Worm (Caenorhabditis elegans) whole organism, L3 larva: ENCODE results near the gene smg-8.
A peak's percentile ranks its signal among the peaks of the same experiment; 100 is the strongest.

Source experiments
- R02D3.7 ChIP-seq: fragments of 150-350 bp; optimal IDR thresholded peaks from 2 replicates; lab custom pipeline; 2014; ENCODE audit warnings: missing biosample characterization, missing genetic modification characterization
- ZK546.5 ChIP-seq: sonication (generic microtip); optimal IDR thresholded peaks from 2 replicates; lab custom pipeline; 2017; ENCODE audit warnings: missing biosample characterization, missing genetic modification characterization
- aly-2 ChIP-seq: fragments of 150-350 bp; optimal IDR thresholded peaks from 2 replicates; lab custom pipeline; 2014; ENCODE audit warnings: missing biosample characterization, missing genetic modification characterization
- ama-1 ChIP-seq: fragments of 150-350 bp; optimal IDR thresholded peaks from 2 replicates; lab custom pipeline; 2018
- ceh-16 ChIP-seq: sonication (generic microtip); optimal IDR thresholded peaks from 2 replicates; lab custom pipeline; 2017; ENCODE audit warnings: missing biosample characterization, missing genetic modification characterization
- ceh-28 ChIP-seq: fragments of 150-350 bp; optimal IDR thresholded peaks from 2 replicates; lab custom pipeline; 2014; ENCODE audit warnings: missing biosample characterization, missing genetic modification reagents, missing genetic modification characterization
- ceh-82 ChIP-seq: fragments of 150-350 bp; optimal IDR thresholded peaks from 2 replicates; lab custom pipeline; 2014; ENCODE audit warnings: missing biosample characterization, missing genetic modification characterization
- ceh-9 ChIP-seq: sonication (generic microtip); optimal IDR thresholded peaks from 2 replicates; lab custom pipeline; 2018; ENCODE audit warnings: missing biosample characterization, missing genetic modification characterization
- daf-12 ChIP-seq: fragments of 150-350 bp; optimal IDR thresholded peaks from 2 replicates; lab custom pipeline; 2014; ENCODE audit warnings: missing biosample characterization, missing genetic modification reagents, missing genetic modification characterization
- egl-27 ChIP-seq: sonication (generic microtip); optimal IDR thresholded peaks from 4 replicates; lab custom pipeline; 2017; ENCODE audit warnings: missing biosample characterization, missing genetic modification reagents, missing genetic modification characterization
- egl-5 ChIP-seq: fragments of 150-350 bp; optimal IDR thresholded peaks from 2 replicates; lab custom pipeline; 2017; ENCODE audit warnings: missing biosample characterization, missing genetic modification reagents, missing genetic modification characterization, inconsistent platforms
- elt-1 ChIP-seq: fragments of 150-350 bp; optimal IDR thresholded peaks from 2 replicates; lab custom pipeline; 2014; ENCODE audit warnings: missing biosample characterization, missing genetic modification characterization
- elt-2 ChIP-seq: sonication (generic microtip); optimal IDR thresholded peaks from 2 replicates; lab custom pipeline; 2016; ENCODE audit warnings: missing genetic modification reagents, mild to moderate bottlenecking, missing genetic modification characterization, missing compliant biosample characterization
- elt-3 ChIP-seq, 3 experiments: fragments of 150-350 bp in 1 of 3; sonication (generic microtip) in 2 of 3; optimal IDR thresholded peaks; 2 replicates in 2 of 3; 4 replicates in 1 of 3; lab custom pipeline; 2014 to 2017; ENCODE audit warnings: missing biosample characterization in 3 of 3, missing genetic modification characterization in 3 of 3
- eor-1 ChIP-seq, 2 experiments: fragments of 150-350 bp; optimal IDR thresholded peaks; 2 replicates each; lab custom pipeline; 2014 to 2018; ENCODE audit warnings: missing biosample characterization in 2 of 2, missing genetic modification characterization in 2 of 2
- fkh-10 ChIP-seq: sonication (generic microtip); optimal IDR thresholded peaks from 2 replicates; lab custom pipeline; 2017; ENCODE audit warnings: missing biosample characterization, missing genetic modification reagents, missing genetic modification characterization
- fkh-2 ChIP-seq: fragments of 150-350 bp; optimal IDR thresholded peaks from 2 replicates; lab custom pipeline; 2014; ENCODE audit warnings: missing biosample characterization, missing genetic modification reagents, missing genetic modification characterization
- fos-1 ChIP-seq: fragments of 150-350 bp; optimal IDR thresholded peaks from 2 replicates; lab custom pipeline; 2014; ENCODE audit warnings: missing biosample characterization, missing genetic modification characterization
- hmg-11 ChIP-seq: sonication (generic microtip); optimal IDR thresholded peaks from 2 replicates; lab custom pipeline; 2016; ENCODE audit warnings: missing genetic modification characterization, missing compliant biosample characterization
- jun-1 ChIP-seq: fragments of 150-350 bp; optimal IDR thresholded peaks from 2 replicates; lab custom pipeline; 2014; ENCODE audit warnings: missing biosample characterization, missing genetic modification reagents, missing genetic modification characterization
- lin-15B ChIP-seq: fragments of 150-350 bp; optimal IDR thresholded peaks from 2 replicates; lab custom pipeline; 2014; ENCODE audit warnings: missing biosample characterization, missing genetic modification characterization
- lin-39 ChIP-seq: fragments of 150-350 bp; optimal IDR thresholded peaks from 2 replicates; lab custom pipeline; 2018; ENCODE audit warnings: missing biosample characterization, missing genetic modification reagents, missing genetic modification characterization
- lsy-12 ChIP-seq: sonication (generic microtip); optimal IDR thresholded peaks from 2 replicates; lab custom pipeline; 2016; ENCODE audit warnings: mild to moderate bottlenecking, missing genetic modification characterization, missing compliant biosample characterization
- mdl-1 ChIP-seq: fragments of 150-350 bp; optimal IDR thresholded peaks from 2 replicates; lab custom pipeline; 2014; ENCODE audit warnings: missing biosample characterization, missing genetic modification characterization
- mml-1 ChIP-seq: fragments of 150-350 bp; sonication (generic microtip); optimal IDR thresholded peaks from 3 replicates; lab custom pipeline; 2014; ENCODE audit warnings: missing biosample characterization, missing genetic modification characterization
- nfya-1 ChIP-seq: sonication (generic microtip); optimal IDR thresholded peaks from 2 replicates; lab custom pipeline; 2017; ENCODE audit warnings: missing genetic modification characterization, mild to moderate bottlenecking, missing compliant biosample characterization, antibody characterized with exemption, moderate library complexity; ENCODE audit not compliant: insufficient read depth
- nhr-11 ChIP-seq: fragments of 150-350 bp; optimal IDR thresholded peaks from 2 replicates; lab custom pipeline; 2014; ENCODE audit warnings: missing biosample characterization, missing genetic modification characterization
- nhr-12 ChIP-seq: fragments of 150-350 bp; optimal IDR thresholded peaks from 2 replicates; lab custom pipeline; 2014; ENCODE audit warnings: missing biosample characterization, missing genetic modification characterization
- nhr-23 ChIP-seq: fragments of 150-350 bp; optimal IDR thresholded peaks from 2 replicates; lab custom pipeline; 2014; ENCODE audit warnings: missing biosample characterization, missing genetic modification reagents, missing genetic modification characterization
- nhr-237 ChIP-seq: fragments of 150-350 bp; optimal IDR thresholded peaks from 2 replicates; lab custom pipeline; 2014; ENCODE audit warnings: missing biosample characterization, missing genetic modification characterization
- nhr-25 ChIP-seq: sonication (generic microtip); optimal IDR thresholded peaks from 2 replicates; lab custom pipeline; 2017; ENCODE audit warnings: missing biosample characterization, missing genetic modification characterization
- nhr-28 ChIP-seq: fragments of 150-350 bp; optimal IDR thresholded peaks from 2 replicates; lab custom pipeline; 2014; ENCODE audit warnings: missing biosample characterization, missing genetic modification characterization
- nhr-43 ChIP-seq: sonication (generic microtip); optimal IDR thresholded peaks from 2 replicates; lab custom pipeline; 2016; ENCODE audit warnings: mild to moderate bottlenecking, missing genetic modification characterization, missing compliant biosample characterization; ENCODE audit not compliant: poor library complexity, severe bottlenecking
- nhr-67 ChIP-seq: fragments of 150-350 bp; optimal IDR thresholded peaks from 2 replicates; lab custom pipeline; 2014; ENCODE audit warnings: missing biosample characterization, missing genetic modification characterization
- nhr-76 ChIP-seq: fragments of 150-350 bp; sonication (generic microtip); optimal IDR thresholded peaks from 5 replicates; lab custom pipeline; 2014; ENCODE audit warnings: missing biosample characterization, missing genetic modification characterization
- nhr-77 ChIP-seq: fragments of 150-350 bp; optimal IDR thresholded peaks from 2 replicates; lab custom pipeline; 2014; ENCODE audit warnings: missing biosample characterization, missing genetic modification characterization
- pha-4 ChIP-seq: fragments of 150-350 bp; optimal IDR thresholded peaks from 2 replicates; lab custom pipeline; 2014; ENCODE audit warnings: missing biosample characterization, missing genetic modification reagents, missing genetic modification characterization
- pqm-1 ChIP-seq: fragments of 150-350 bp; optimal IDR thresholded peaks from 2 replicates; lab custom pipeline; 2017; ENCODE audit warnings: missing biosample characterization, missing genetic modification characterization, inconsistent platforms
- sea-2 ChIP-seq: fragments of 150-350 bp; sonication (generic microtip); optimal IDR thresholded peaks from 4 replicates; lab custom pipeline; 2014; ENCODE audit warnings: missing biosample characterization, missing genetic modification reagents, missing genetic modification characterization
- skn-1 ChIP-seq: fragments of 150-350 bp; optimal IDR thresholded peaks from 2 replicates; lab custom pipeline; 2014; ENCODE audit warnings: missing biosample characterization, missing genetic modification characterization
- snpc-4 ChIP-seq: fragments of 150-350 bp; optimal IDR thresholded peaks from 2 replicates; lab custom pipeline; 2014; ENCODE audit warnings: missing biosample characterization, missing genetic modification characterization
- tbx-2 ChIP-seq: sonication (generic microtip); optimal IDR thresholded peaks from 2 replicates; lab custom pipeline; 2016; ENCODE audit warnings: mild to moderate bottlenecking, missing genetic modification characterization, missing compliant biosample characterization
- unc-39 ChIP-seq: sonication (generic microtip); optimal IDR thresholded peaks from 4 replicates; lab custom pipeline; 2017; ENCODE audit warnings: missing biosample characterization, missing genetic modification characterization
- unc-62 ChIP-seq: fragments of 150-350 bp; sonication (generic microtip); optimal IDR thresholded peaks from 4 replicates; lab custom pipeline; 2014; ENCODE audit warnings: missing biosample characterization, missing genetic modification reagents, missing genetic modification characterization
- zag-1 ChIP-seq: fragments of 150-350 bp; optimal IDR thresholded peaks from 2 replicates; lab custom pipeline; 2014; ENCODE audit warnings: missing biosample characterization, missing genetic modification characterization
- ztf-11 ChIP-seq: fragments of 150-350 bp; optimal IDR thresholded peaks from 2 replicates; lab custom pipeline; 2014; ENCODE audit warnings: missing biosample characterization, missing genetic modification characterization
- ztf-4 ChIP-seq: fragments of 150-350 bp; optimal IDR thresholded peaks from 2 replicates; lab custom pipeline; 2014; ENCODE audit warnings: missing biosample characterization, missing genetic modification characterization

smg-8 gene

DNA sequence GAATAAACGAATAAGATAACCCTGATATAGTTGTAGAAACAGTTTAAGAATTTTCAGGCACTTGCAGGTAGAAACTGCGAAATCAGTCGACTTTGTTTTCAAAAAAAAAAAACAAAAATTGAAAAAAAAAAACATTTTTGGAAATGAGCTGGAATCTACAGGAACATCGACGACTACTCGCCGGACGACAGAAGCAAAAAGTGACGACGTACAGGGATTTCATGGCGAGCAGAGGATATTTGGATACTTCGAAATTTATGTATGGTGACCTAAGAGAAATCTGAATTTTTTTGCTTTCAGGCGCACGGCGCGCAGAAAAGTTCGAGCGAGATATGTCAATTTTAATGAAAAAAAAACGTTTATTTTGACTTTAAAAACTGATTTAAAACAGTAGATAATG lies 40.1 kb upstream of the smg-8 start:
- TF ChIP-seq ama-1 (lab: Kevin White, UChicago) = peak; percentile 87
- TF ChIP-seq nhr-28 (tag; lab: Kevin White, UChicago) = no peak

DNA sequence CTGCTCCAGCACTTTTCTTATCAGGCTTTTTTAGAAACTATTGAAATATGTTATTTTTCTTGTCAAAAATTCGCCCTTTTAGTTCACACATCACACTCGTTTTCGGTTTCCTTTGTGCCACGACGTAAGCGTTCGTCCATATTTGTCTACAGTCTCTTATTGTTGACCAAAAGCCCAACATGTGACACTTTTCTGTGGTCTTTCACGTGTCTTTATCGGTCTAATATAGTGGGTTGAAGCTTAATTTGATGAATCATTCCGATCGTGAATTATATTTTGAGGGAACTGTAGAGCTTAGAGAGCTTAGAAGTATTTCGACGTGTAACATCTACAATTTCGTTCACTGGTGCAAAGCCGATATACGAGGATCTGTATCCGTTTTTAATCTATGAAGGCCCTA lies 36.9 kb upstream of the smg-8 start:
- TF ChIP-seq nfya-1 (tag; lab: Kevin White, UChicago) (peak; percentile 3), nhr-23 (peak; percentile 33), pqm-1 (peak; percentile 61), nhr-25 (tag; lab: Kevin White, UChicago) (peak; percentile 38), nhr-67 (tag; lab: Kevin White, UChicago) (no peak), nhr-43 (tag; lab: Kevin White, UChicago) (peak; percentile 54), pha-4 (tag; lab: Kevin White, UChicago) (peak; percentile 91), lin-15B (tag; lab: Kevin White, UChicago) (no peak), jun-1 (peak; percentile 25), elt-2 (tag; lab: Kevin White, UChicago) (peak; percentile 52), ama-1 (lab: Kevin White, UChicago) (peak; percentile 78)

DNA sequence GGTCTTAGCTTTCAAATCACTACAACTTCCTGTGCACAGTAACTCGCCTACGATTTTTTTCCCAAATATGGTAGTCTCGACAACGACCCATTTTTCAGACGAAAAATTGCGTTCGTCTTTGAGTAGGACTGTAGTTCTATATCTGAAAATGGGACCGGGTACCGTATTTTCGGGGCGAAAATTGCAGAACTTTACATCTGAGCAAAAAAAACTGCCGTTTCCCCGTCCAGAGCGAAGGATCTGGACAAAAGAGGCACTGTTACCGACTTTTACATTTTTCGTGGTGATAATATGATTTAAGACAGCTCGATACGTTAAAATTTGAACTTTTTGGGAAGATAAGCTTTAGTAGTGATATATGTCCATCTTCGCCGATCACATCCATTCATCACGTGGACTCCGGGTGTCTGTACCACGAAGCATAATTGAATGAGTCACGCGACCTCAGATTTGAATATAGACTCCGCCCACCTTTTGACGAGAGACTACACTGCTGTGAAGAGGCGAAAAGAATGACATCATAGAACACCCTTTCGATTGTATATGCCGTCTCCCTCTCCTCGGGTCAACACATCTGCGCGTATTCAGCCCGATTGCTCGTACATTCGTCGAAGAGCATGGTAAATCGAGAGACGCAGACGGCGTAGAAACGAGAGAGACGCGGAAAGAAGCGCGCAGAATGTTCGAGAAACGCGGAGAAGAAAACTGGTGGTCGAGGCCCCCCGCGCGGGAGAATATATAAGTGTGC lies 36.3 kb upstream of the smg-8 start:
- TF ChIP-seq ama-1 (lab: Kevin White, UChicago) = peak; percentile 58
- no peak for TF ChIP-seq ceh-82 (tag; lab: Kevin White, UChicago)
- TF ChIP-seq nhr-28 (tag; lab: Kevin White, UChicago) = no peak
- TF ChIP-seq jun-1 = peak; percentile 80
- no peak for TF ChIP-seq unc-39
- TF ChIP-seq aly-2 (tag; lab: Kevin White, UChicago) = no peak
- TF ChIP-seq zag-1 = no peak
- TF ChIP-seq mml-1 = peak; percentile 23
- TF ChIP-seq elt-2 (tag; lab: Kevin White, UChicago) = peak; percentile 33
- no peak for TF ChIP-seq ceh-9 (tag; lab: Kevin White, UChicago)
- TF ChIP-seq ceh-28 (tag; lab: Kevin White, UChicago) = peak; percentile 54
- TF ChIP-seq unc-62 (GFP tag; lab: Kevin White, UChicago) = no peak
- TF ChIP-seq ZK546.5 (tag; lab: Kevin White, UChicago) = no peak
- TF ChIP-seq nhr-76 (tag; lab: Kevin White, UChicago) = no peak
- peak; percentile 63 for TF ChIP-seq lin-39
- no peak for TF ChIP-seq ceh-16
- peak; percentile 61 for TF ChIP-seq fos-1 (tag; lab: Kevin White, UChicago)
- TF ChIP-seq ztf-11 (tag; lab: Kevin White, UChicago) = no peak
- no peak for TF ChIP-seq elt-3 (tag; optimal IDR thresholded peaks at IDR 0.05; lab: Kevin White, UChicago)
- peak; percentile 40 for TF ChIP-seq hmg-11 (tag; lab: Kevin White, UChicago)
- TF ChIP-seq nhr-67 (tag; lab: Kevin White, UChicago) = no peak
- peak; percentile 40 for TF ChIP-seq snpc-4
- no peak for TF ChIP-seq egl-5
- no peak for TF ChIP-seq daf-12 (tag; lab: Kevin White, UChicago)
- TF ChIP-seq fkh-10 (GFP tag; lab: Kevin White, UChicago) = no peak
- TF ChIP-seq eor-1 (tag; optimal IDR thresholded peaks at IDR 0.05; lab: Kevin White, UChicago) = peak in 1 of 2 experiments; percentile 29
- TF ChIP-seq egl-27 (tag; lab: Kevin White, UChicago) = no peak
- TF ChIP-seq skn-1 (tag; lab: Kevin White, UChicago) = no peak
- peak; percentile 70 for TF ChIP-seq nhr-77
- no peak for TF ChIP-seq elt-1 (tag; lab: Kevin White, UChicago)
- TF ChIP-seq R02D3.7 = no peak
- TF ChIP-seq tbx-2 = peak; percentile 75
- no peak for TF ChIP-seq mdl-1
- TF ChIP-seq fkh-2 (tag; lab: Kevin White, UChicago) = no peak
- TF ChIP-seq lsy-12 (tag; lab: Kevin White, UChicago) = peak; percentile 90
- peak; percentile 88 for TF ChIP-seq ztf-4 (tag; lab: Kevin White, UChicago)
- peak; percentile 44 for TF ChIP-seq pqm-1
- peak; percentile 80 for TF ChIP-seq pha-4 (tag; lab: Kevin White, UChicago)
- TF ChIP-seq nhr-23 = peak; percentile 96
- TF ChIP-seq nhr-12 (tag; lab: Kevin White, UChicago) = no peak
- TF ChIP-seq nhr-237 (tag; lab: Kevin White, UChicago) = no peak
- peak; percentile 95 for TF ChIP-seq sea-2
- TF ChIP-seq nhr-25 (tag; lab: Kevin White, UChicago) = peak; percentile 96
- peak; percentile 43 for TF ChIP-seq lin-15B (tag; lab: Kevin White, UChicago)
- peak; percentile 90 for TF ChIP-seq nhr-43 (tag; lab: Kevin White, UChicago)
- TF ChIP-seq nhr-11 (tag; lab: Kevin White, UChicago) = no peak
- TF ChIP-seq nfya-1 (tag; lab: Kevin White, UChicago) = peak; percentile 78
